ENCODE assay signal across 3 fruit fly cellular contexts in genomic region chr2L:15410250-15410649, dm6.
TF ChIP-seq lines count a peak whose summit lies in the region.

No protein-coding gene starts in this region.

TF ChIP-seq in whole organism, prepupa, 60 proteins besides CTCF, POLR2A, EP300 and RAD21:
- TF ChIP-seq Gug (GFP tag; IDR thresholded peaks at IDR 0.05; lab: Robert Waterston, UW) (no peak), esn (GFP tag; optimal IDR thresholded peaks at IDR 0.05; lab: Kevin White, UChicago) (peak; percentile 31), cyc (GFP tag; optimal IDR thresholded peaks at IDR 0.05; lab: Kevin White, UChicago) (peak; percentile 6), dsx (GFP tag; optimal IDR thresholded peaks at IDR 0.05; lab: Kevin White, UChicago; ENCODE audit: poor library complexity, severe bottlenecking) (no peak), lz (GFP tag; optimal IDR thresholded peaks at IDR 0.05; lab: Kevin White, UChicago) (peak; percentile 12), CG8632 (GFP tag; optimal IDR thresholded peaks at IDR 0.05; lab: Kevin White, UChicago) (no peak), Eip75B (GFP tag; optimal IDR thresholded peaks at IDR 0.05; lab: Kevin White, UChicago) (no peak), achi (GFP tag; optimal IDR thresholded peaks at IDR 0.05; lab: Kevin White, UChicago) (no peak), CG6163 (GFP tag; IDR thresholded peaks at IDR 0.05; lab: Robert Waterston, UW) (no peak), spab (GFP tag; optimal IDR thresholded peaks at IDR 0.05; lab: Kevin White, UChicago) (no peak), svp (GFP tag; lab: Kevin White, UChicago) (peak; percentile 63), CG1621 (tag; optimal IDR thresholded peaks at IDR 0.05; lab: Kevin White, UChicago) (no peak), Lpt (GFP tag; optimal IDR thresholded peaks at IDR 0.05; lab: Kevin White, UChicago) (no peak), CG32006 (GFP tag; optimal IDR thresholded peaks at IDR 0.05; lab: Kevin White, UChicago) (peak; percentile 23), Eip78C (GFP tag; lab: Kevin White, UChicago) (peak; percentile 71), topi (GFP tag; optimal IDR thresholded peaks at IDR 0.05; lab: Kevin White, UChicago) (peak; percentile 4), CG4318 (GFP tag; optimal IDR thresholded peaks at IDR 0.05; lab: Kevin White, UChicago) (no peak), pdm3 (GFP tag; optimal IDR thresholded peaks at IDR 0.05; lab: Kevin White, UChicago) (no peak), CG3032 (tag; optimal IDR thresholded peaks at IDR 0.05; lab: Kevin White, UChicago) (no peak), net (GFP tag; optimal IDR thresholded peaks at IDR 0.05; lab: Kevin White, UChicago) (no peak), CG15336 (GFP tag; IDR thresholded peaks at IDR 0.05; lab: Robert Waterston, UW) (no peak), Smox (GFP tag; optimal IDR thresholded peaks at IDR 0.05; lab: Kevin White, UChicago) (no peak), CG11294 (GFP tag; IDR thresholded peaks at IDR 0.05; lab: Robert Waterston, UW) (no peak), fd85E (GFP tag; optimal IDR thresholded peaks at IDR 0.05; lab: Kevin White, UChicago) (no peak)

TF ChIP-seq in whole organism, pupa, 21 proteins besides CTCF, POLR2A, EP300 and RAD21:
- TF ChIP-seq CG32121 (GFP tag; IDR thresholded peaks at IDR 0.05; lab: Robert Waterston, UW) (no peak), CG9948 (tag; optimal IDR thresholded peaks at IDR 0.05; lab: Kevin White, UChicago) (peak; percentile 13), CG8159 (tag; optimal IDR thresholded peaks at IDR 0.05; lab: Kevin White, UChicago) (peak; percentile 27), CG14655 (GFP tag; optimal IDR thresholded peaks at IDR 0.05; lab: Kevin White, UChicago) (peak; percentile 40)
TF ChIP-seq in whole organism, pupa: peak in this region for 3.

TF ChIP-seq in whole organism, wandering third instar larva, 38 proteins besides CTCF, POLR2A, EP300 and RAD21:
- TF ChIP-seq OdsH (GFP tag; optimal IDR thresholded peaks at IDR 0.05; lab: Kevin White, UChicago): peak; percentile 21
- TF ChIP-seq foxo (GFP tag; optimal IDR thresholded peaks at IDR 0.05; lab: Kevin White, UChicago): peak in 1 of 2 experiments; percentile 22
- peak; percentile 11 for TF ChIP-seq woc (GFP tag; optimal IDR thresholded peaks at IDR 0.05; lab: Kevin White, UChicago)
- no peak for TF ChIP-seq N (GFP tag; optimal IDR thresholded peaks at IDR 0.05; lab: Kevin White, UChicago)
- TF ChIP-seq Mio (GFP tag; optimal IDR thresholded peaks at IDR 0.05; lab: Kevin White, UChicago): no peak

Comparison
In these comparisons a context has a peak if more than half of its experiments do, and no peak if none do; other contexts are left out.
1. Of the 1 proteins assayed by ChIP-seq in both whole organism, prepupa and whole organism, wandering third instar larva: peak only in whole organism, prepupa: none; only in whole organism, wandering third instar larva: OdsH; in both: none; in neither: 0.